Worm (Caenorhabditis elegans): ENCODE results near the gene F49F1.5.

DNA sequence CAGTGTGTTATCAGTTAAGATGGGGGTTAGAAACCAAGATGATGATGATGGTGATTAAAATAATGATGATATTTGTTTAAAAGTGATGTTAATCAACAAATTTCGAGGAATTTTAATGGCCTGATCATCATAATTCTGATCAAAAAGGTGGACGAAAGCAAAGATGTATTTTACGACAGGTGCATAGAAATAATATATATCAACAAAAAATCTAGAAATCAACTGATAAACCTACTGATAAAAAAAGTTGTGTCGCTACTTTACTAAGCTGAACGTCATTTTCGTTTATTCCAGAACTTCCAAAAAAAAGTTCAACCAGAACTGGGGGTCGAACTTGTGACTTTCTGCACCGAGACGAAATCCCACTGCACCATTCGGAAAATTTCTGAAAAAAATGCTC, 2.9 kb upstream of the F49F1.5 start, which contains the start of gene mul-1:
- TF ChIP-seq pha-4 (tag; optimal IDR thresholded peaks at IDR 0.05) (no peak), sox-2 (GFP tag; IDR thresholded peaks at IDR 0.05) (no peak), elt-2 (tag; optimal IDR thresholded peaks at IDR 0.05) (no peak)
